Fruit fly (Drosophila melanogaster): ENCODE results near the gene CG6664.

The CG6664 gene

DNA sequence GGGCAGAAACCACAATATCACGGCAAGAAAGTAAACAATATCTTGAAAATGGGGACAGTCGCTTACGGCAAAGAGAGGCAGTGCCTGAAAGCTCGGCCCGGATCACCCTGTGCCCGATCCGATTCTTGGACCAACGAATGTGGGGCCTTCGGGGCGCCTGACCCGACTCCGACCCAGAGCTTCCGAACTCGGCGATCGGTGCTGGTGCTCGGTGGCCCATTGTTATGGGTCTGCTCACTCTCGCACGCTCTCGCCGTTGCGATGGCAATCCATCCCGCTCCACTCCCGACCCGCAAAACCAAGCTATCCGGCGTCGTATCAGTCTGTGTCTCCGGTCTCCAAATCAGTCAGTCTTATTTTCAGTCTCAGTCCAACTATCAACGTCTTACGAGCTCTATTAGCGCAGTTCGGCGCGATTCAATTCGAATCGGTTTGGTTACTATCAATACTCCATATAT, 46.3 kb downstream of the CG6664 start, which contains the start of gene Exn (continued):
- TF ChIP-seq pan (optimal IDR thresholded peaks at IDR 0.05) = no peak
- peak in 1 of 2 experiments; percentile 58 for TF ChIP-seq pan (GFP tag; optimal IDR thresholded peaks at IDR 0.05 in 1 of 2, IDR thresholded peaks at IDR 0.05 in 1 of 2)
- TF ChIP-seq CG7963 (GFP tag; IDR thresholded peaks at IDR 0.05; ENCODE audit: partially characterized antibody) = no peak
- TF ChIP-seq Taf1 (GFP tag; IDR thresholded peaks at IDR 0.05) = 0 out of 2 replicates have a peak, but pooled peaks have one; percentile 26
- peak; percentile 29 for TF ChIP-seq CG12659 (GFP tag; optimal IDR thresholded peaks at IDR 0.05)
- TF ChIP-seq chinmo (GFP tag; IDR thresholded peaks at IDR 0.05; ENCODE audit: partially characterized antibody) = peak; percentile 74; the same call in 1 of the 4 replicates
- TF ChIP-seq CG12942 (GFP tag; optimal IDR thresholded peaks at IDR 0.05) = no peak
- TF ChIP-seq caup (GFP tag; optimal IDR thresholded peaks at IDR 0.05; ENCODE audit: severe bottlenecking) = peak; percentile 59
- no peak for TF ChIP-seq CG12744 (GFP tag; optimal IDR thresholded peaks at IDR 0.05)
- TF ChIP-seq CG11696 (GFP tag; IDR thresholded peaks at IDR 0.05) = no peak
- TF ChIP-seq C15 (GFP tag; IDR thresholded peaks at IDR 0.05) = no peak
- TF ChIP-seq Ada2b (GFP tag; IDR thresholded peaks at IDR 0.05) = no peak
- peak in 1 of 2 experiments; percentile 98 for TF ChIP-seq Hr78 (GFP tag; optimal IDR thresholded peaks at IDR 0.05)
- peak; percentile 43 for TF ChIP-seq her (GFP tag; optimal IDR thresholded peaks at IDR 0.05)
- TF ChIP-seq scrt (GFP tag; optimal IDR thresholded peaks at IDR 0.05) = no peak
- TF ChIP-seq pros (GFP tag; optimal IDR thresholded peaks at IDR 0.05) = peak; percentile 38
- no peak for TF ChIP-seq pita (GFP tag; optimal IDR thresholded peaks at IDR 0.05)
- TF ChIP-seq CG3407 (GFP tag; optimal IDR thresholded peaks at IDR 0.05) = no peak
- no peak for TF ChIP-seq Nf-YC (tag; optimal IDR thresholded peaks at IDR 0.05)
- 0 out of 3 replicates have a peak, but pooled peaks have one; percentile 34 for TF ChIP-seq vnd (GFP tag; IDR thresholded peaks at IDR 0.05; ENCODE audit: partially characterized antibody)
- no peak for TF ChIP-seq lilli (GFP tag; optimal IDR thresholded peaks at IDR 0.05)
- no peak for TF ChIP-seq CG4328 (GFP tag; optimal IDR thresholded peaks at IDR 0.05)
- TF ChIP-seq Adf1 (GFP tag; IDR thresholded peaks at IDR 0.05) = peak; percentile 62; the same call in 1 of the 2 replicates
- no peak for TF ChIP-seq dimm (GFP tag; IDR thresholded peaks at IDR 0.05)
- TF ChIP-seq YL-1 (GFP tag; optimal IDR thresholded peaks at IDR 0.05) = no peak
- peak; percentile 76; the same call in 1 of the 2 replicates for TF ChIP-seq CG32532 (GFP tag; IDR thresholded peaks at IDR 0.05)
- TF ChIP-seq HLHmδ (GFP tag; optimal IDR thresholded peaks at IDR 0.05) = no peak
- TF ChIP-seq E2f2 (GFP tag; IDR thresholded peaks at IDR 0.05) = peak; percentile 34; the same call in 1 of the 2 replicates
- peak; percentile 65 for TF ChIP-seq Atf6 (GFP tag; IDR thresholded peaks at IDR 0.05)
- TF ChIP-seq CG14014 (GFP tag; IDR thresholded peaks at IDR 0.05) = peak; percentile 43; the same call in 1 of the 2 replicates
- no peak; the same call in 1 of the 2 replicates for TF ChIP-seq amos (GFP tag; IDR thresholded peaks at IDR 0.05; ENCODE audit: partially characterized antibody)
- peak; percentile 24; the same call in 1 of the 2 replicates for TF ChIP-seq hbn (GFP tag; IDR thresholded peaks at IDR 0.05; ENCODE audit: partially characterized antibody)
- no peak for TF ChIP-seq CG31365 (tag; optimal IDR thresholded peaks at IDR 0.05)
- TF ChIP-seq CG17186 (GFP tag; optimal IDR thresholded peaks at IDR 0.05) = no peak
- no peak for TF ChIP-seq CG4730 (GFP tag; IDR thresholded peaks at IDR 0.05)
- peak; percentile 56; the same call in 1 of the 2 replicates for TF ChIP-seq Awh (GFP tag; IDR thresholded peaks at IDR 0.05)
- no peak for TF ChIP-seq ab (GFP tag; optimal IDR thresholded peaks at IDR 0.05)
- TF ChIP-seq lab (GFP tag; optimal IDR thresholded peaks at IDR 0.05) = peak; percentile 78
- TF ChIP-seq zfh1 (GFP tag; IDR thresholded peaks at IDR 0.05) = peak; percentile 37; the same call in 1 of the 3 replicates
- no peak for TF ChIP-seq CG3163 (GFP tag; optimal IDR thresholded peaks at IDR 0.05)
- no peak for TF ChIP-seq CG30431 (GFP tag; optimal IDR thresholded peaks at IDR 0.05)
- TF ChIP-seq CG6175 (GFP tag; IDR thresholded peaks at IDR 0.05) = 0 out of 3 replicates have a peak, but pooled peaks have one; percentile 31
- TF ChIP-seq CG4854 (GFP tag; optimal IDR thresholded peaks at IDR 0.05) = no peak
- TF ChIP-seq Trl (optimal IDR thresholded peaks at IDR 0.05) = peak; percentile 55 to 74
- peak; percentile 4 for TF ChIP-seq Trl (GFP tag; optimal IDR thresholded peaks at IDR 0.05)
- TF ChIP-seq ase (GFP tag; IDR thresholded peaks at IDR 0.05) = 0 out of 3 replicates have a peak, but pooled peaks have one; percentile 31
- TF ChIP-seq CG8359 (GFP tag; optimal IDR thresholded peaks at IDR 0.05; ENCODE audit: borderline replicate concordance) = no peak
- 0 out of 2 replicates have a peak, but pooled peaks have one; percentile 29 for TF ChIP-seq NFAT (GFP tag; IDR thresholded peaks at IDR 0.05)
- peak; percentile 66 for TF ChIP-seq sens (GFP tag)
- TF ChIP-seq tup (GFP tag; optimal IDR thresholded peaks at IDR 0.05) = no peak
